Worm (Caenorhabditis elegans) whole organism, early embryonic: Measurements from ENCODE around the gene ints-5.

Experiments
- B0310.2 ChIP-seq: sonication (generic microtip); optimal IDR thresholded peaks from 2 replicates; lab custom pipeline; 2016; ENCODE audit warnings: mild to moderate bottlenecking, missing genetic modification characterization, missing compliant biosample characterization
- F13C5.2 ChIP-seq: sonication (generic microtip); optimal IDR thresholded peaks from 2 replicates; lab custom pipeline; 2017; ENCODE audit warnings: mild to moderate bottlenecking, missing genetic modification characterization, inconsistent platforms, missing compliant biosample characterization
- aly-1 ChIP-seq: sonication (generic microtip); optimal IDR thresholded peaks from 2 replicates; lab custom pipeline; 2016; ENCODE audit warnings: missing genetic modification characterization, missing compliant biosample characterization
- ama-1 ChIP-seq: fragments of 150-350 bp; optimal IDR thresholded peaks from 2 replicates; lab custom pipeline; 2014
- ceh-13 ChIP-seq: fragments of 200-800 bp; sonication (Bioruptor generic); optimal IDR thresholded peaks from 2 replicates; lab custom pipeline; 2018; ENCODE audit warnings: mild to moderate bottlenecking, missing genetic modification characterization, missing compliant biosample characterization
- ceh-36 ChIP-seq: sonication (generic microtip); optimal IDR thresholded peaks from 2 replicates; lab custom pipeline; 2016; ENCODE audit warnings: missing genetic modification characterization, inconsistent platforms, missing compliant biosample characterization
- ets-7 ChIP-seq: sonication (generic microtip); optimal IDR thresholded peaks from 2 replicates; lab custom pipeline; 2016; ENCODE audit warnings: missing genotype, missing genetic modification characterization, missing compliant biosample characterization
- flt-1 ChIP-seq: fragments of 200-800 bp; sonication (Bioruptor generic); IDR thresholded peaks from 2 replicates; pipeline ENCODE4 v1.3.6; 2022; ENCODE audit warnings: missing genetic modification characterization, missing compliant biosample characterization
- hmbx-1 ChIP-seq: sonication (generic microtip); optimal IDR thresholded peaks from 2 replicates; lab custom pipeline; 2016; ENCODE audit warnings: mild to moderate bottlenecking, missing genetic modification characterization, missing compliant biosample characterization
- hmg-4 ChIP-seq: fragments of 200-800 bp; sonication (Bioruptor generic); optimal IDR thresholded peaks from 2 replicates; lab custom pipeline; 2018; ENCODE audit warnings: mild to moderate bottlenecking, missing genetic modification characterization, missing compliant biosample characterization
- hnd-1 ChIP-seq: sonication (generic microtip); optimal IDR thresholded peaks from 2 replicates; lab custom pipeline; 2016; ENCODE audit warnings: missing genetic modification characterization, missing compliant biosample characterization
- pes-1 ChIP-seq: fragments of 200-800 bp; sonication (Bioruptor generic); IDR thresholded peaks from 2 replicates; pipeline ENCODE4 v1.3.6; 2022; ENCODE audit warnings: missing genetic modification reagents, missing genetic modification characterization, missing compliant biosample characterization
- scrt-1 ChIP-seq: fragments of 200-800 bp; sonication (Bioruptor generic); IDR thresholded peaks from 2 replicates; pipeline ENCODE4 v1.3.6; 2022; ENCODE audit warnings: missing genetic modification characterization, missing compliant biosample characterization
- sea-1 ChIP-seq: fragments of 200-800 bp; sonication (Bioruptor generic); conservative IDR thresholded peaks from 2 replicates; pipeline ENCODE4 v1.3.6; 2022; ENCODE audit warnings: missing genetic modification characterization, missing compliant biosample characterization
- tbx-11 ChIP-seq: fragments of 200-800 bp; sonication (Bioruptor generic); IDR thresholded peaks from 2 replicates; pipeline ENCODE4 v1.3.6; 2022; ENCODE audit warnings: missing genetic modification characterization, missing compliant biosample characterization
- tbx-37 ChIP-seq: fragments of 200-800 bp; sonication (Bioruptor generic); conservative IDR thresholded peaks from 2 replicates; pipeline ENCODE4 v1.3.6; 2022; ENCODE audit warnings: missing genetic modification reagents, missing genetic modification characterization, missing compliant biosample characterization
- tra-4 ChIP-seq: sonication (generic microtip); optimal IDR thresholded peaks from 2 replicates; lab custom pipeline; 2017; ENCODE audit warnings: missing genetic modification characterization, missing compliant biosample characterization

Gene ints-5

DNA sequence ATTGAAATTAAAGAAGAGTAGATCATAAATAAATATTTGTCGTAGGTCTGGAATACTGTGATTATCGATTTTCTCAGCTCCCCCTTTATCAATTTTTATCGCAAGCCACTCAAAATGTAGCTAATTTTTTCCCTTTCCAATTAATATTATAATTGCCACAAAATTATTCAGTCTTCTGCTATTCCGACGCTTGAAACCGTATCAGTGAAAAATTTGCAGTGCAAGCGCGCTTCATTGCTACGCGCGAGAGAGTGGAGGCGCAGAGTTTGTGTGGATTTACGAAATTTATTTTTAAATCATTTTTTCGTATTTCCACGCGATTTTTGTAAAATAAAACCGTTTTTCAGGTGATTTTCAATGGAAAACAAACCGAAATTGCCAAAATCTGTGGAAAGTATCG is at the start of gene ints-5:
Gene ints-5, plus strand, starts transcription at position 348 of the 400 bp plus-strand sequence.
- TF ChIP-seq hmg-4 (GFP tag; lab: Kevin White, UChicago) (no peak), ama-1 (no peak), ceh-36 (tag; lab: Kevin White, UChicago) (no peak), sea-1 (GFP tag; lab: Robert Waterston, UW) (no peak), tra-4 (tag; lab: Kevin White, UChicago) (no peak), flt-1 (GFP tag; lab: Robert Waterston, UW) (no peak), B0310.2 (no peak), tbx-37 (no peak), hnd-1 (tag; lab: Kevin White, UChicago) (no peak), hmbx-1 (tag; lab: Kevin White, UChicago) (no peak), tbx-11 (GFP tag; lab: Robert Waterston, UW) (no peak), aly-1 (no peak), F13C5.2 (no peak)

DNA sequence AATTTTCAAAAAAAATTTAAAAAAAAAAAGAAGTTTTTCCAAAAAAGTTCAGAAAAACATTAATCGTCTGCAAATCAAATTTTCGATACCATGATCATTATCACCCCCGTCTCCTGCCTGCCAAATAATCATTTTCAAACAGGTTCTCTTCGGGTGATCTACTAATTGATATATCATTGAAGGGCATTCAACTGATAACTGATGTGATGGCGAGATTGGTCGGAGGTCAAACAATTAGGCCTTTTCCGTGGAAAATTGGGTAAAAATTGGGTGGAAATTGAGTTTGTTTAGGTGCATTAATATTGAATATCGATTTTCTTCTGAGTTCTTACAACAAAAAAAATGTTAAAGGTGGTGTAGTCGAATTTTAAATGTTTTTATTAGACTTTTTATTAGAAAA is 46.6 kb upstream of the ints-5 start, which contains the start of gene Y51A2D.18:
Gene Y51A2D.18, minus strand, starts transcription at position 101 of the 400 bp plus-strand sequence.
- no peak for TF ChIP-seq flt-1 (GFP tag; lab: Robert Waterston, UW)

DNA sequence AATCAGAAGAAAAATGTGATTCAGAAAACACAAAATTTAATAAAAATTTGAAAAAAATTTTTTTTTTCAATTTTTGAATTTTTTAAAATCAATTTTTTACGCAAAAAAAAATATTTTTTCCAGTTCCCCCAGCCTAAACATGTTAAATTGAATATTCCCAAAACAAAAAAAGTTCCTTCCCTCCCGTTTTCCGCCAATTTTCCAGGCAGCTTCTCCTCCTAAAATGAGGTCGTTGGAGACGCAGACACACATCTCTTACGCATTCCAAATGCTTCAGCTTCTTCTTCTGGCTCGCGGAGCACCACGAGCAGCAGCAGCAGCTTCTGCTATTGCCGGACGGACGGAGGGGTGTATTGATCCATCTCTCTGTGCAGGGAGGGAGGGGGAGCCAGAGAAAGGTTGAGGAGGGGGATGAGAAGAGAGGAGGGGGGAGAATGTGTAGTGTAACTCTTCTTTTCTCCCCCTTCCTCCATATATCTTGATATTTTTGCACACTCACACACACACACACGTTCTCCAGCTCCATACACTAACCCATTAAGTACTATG is 43.4 kb upstream of the ints-5 start:
- TF ChIP-seq F13C5.2 (peak; percentile 58), hmg-4 (GFP tag; lab: Kevin White, UChicago) (peak; percentile 33), pes-1 (no peak)

DNA sequence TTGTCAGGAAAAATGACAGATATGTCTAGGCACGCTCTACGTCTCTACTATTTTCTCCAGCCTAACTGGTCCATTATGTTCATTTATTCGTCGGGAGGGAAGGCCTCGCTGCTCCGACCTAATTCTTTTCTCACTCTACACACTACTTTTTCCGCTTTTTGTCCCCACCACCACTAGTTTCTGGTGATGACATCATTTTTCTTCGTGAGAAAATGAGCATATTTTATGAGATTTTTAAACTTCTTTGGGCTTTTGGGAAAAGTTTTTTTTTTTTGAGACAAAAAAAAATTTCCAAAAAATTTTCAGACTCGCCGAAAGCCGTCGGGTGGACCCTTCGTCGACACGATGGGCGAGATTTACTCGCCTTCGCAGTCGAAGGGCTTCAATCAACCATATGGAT is 41.8 kb upstream of the ints-5 start, which contains the start of gene slo-1:
Gene slo-1, plus strand, starts transcription at position 301 of the 400 bp plus-strand sequence.
- TF ChIP-seq tbx-11 (GFP tag; lab: Robert Waterston, UW): no peak
- TF ChIP-seq aly-1: no peak
- TF ChIP-seq sea-1 (GFP tag; lab: Robert Waterston, UW): no peak
- no peak for TF ChIP-seq ama-1
- TF ChIP-seq hmg-4 (GFP tag; lab: Kevin White, UChicago): no peak
- no peak for TF ChIP-seq pes-1
- no peak for TF ChIP-seq hnd-1 (tag; lab: Kevin White, UChicago)
- TF ChIP-seq tra-4 (tag; lab: Kevin White, UChicago): no peak
- no peak for TF ChIP-seq scrt-1 (GFP tag; lab: Robert Waterston, UW)
- TF ChIP-seq B0310.2: no peak
- no peak for TF ChIP-seq ceh-13 (GFP tag; lab: Kevin White, UChicago)
- no peak for TF ChIP-seq ceh-36 (tag; lab: Kevin White, UChicago)
- TF ChIP-seq F13C5.2: no peak
- TF ChIP-seq tbx-37: no peak

DNA sequence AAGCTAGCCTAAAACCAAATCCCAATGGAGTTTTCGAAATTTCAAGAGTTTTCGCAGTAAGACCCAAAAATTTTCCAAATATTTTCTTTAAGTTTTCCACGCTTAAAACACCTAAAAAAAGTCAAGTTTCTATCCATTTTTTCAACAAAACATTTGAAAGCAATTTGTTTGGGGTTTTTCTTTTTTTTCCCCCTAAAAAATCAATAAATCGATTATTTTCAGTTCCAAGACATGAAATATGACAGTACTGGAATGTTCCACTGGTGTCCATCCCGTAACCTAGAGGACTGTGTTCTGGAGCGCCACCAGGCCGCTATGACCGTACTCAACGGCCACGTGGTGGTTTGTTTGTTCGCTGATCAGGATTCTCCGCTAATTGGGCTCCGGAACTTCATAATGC is 29.1 kb upstream of the ints-5 start:
- TF ChIP-seq F13C5.2 (no peak), tbx-37 (no peak), sea-1 (GFP tag; lab: Robert Waterston, UW) (no peak), flt-1 (GFP tag; lab: Robert Waterston, UW) (no peak), ets-7 (tag; lab: Kevin White, UChicago) (no peak), aly-1 (no peak), hnd-1 (tag; lab: Kevin White, UChicago) (no peak), hmg-4 (GFP tag; lab: Kevin White, UChicago) (no peak)

DNA sequence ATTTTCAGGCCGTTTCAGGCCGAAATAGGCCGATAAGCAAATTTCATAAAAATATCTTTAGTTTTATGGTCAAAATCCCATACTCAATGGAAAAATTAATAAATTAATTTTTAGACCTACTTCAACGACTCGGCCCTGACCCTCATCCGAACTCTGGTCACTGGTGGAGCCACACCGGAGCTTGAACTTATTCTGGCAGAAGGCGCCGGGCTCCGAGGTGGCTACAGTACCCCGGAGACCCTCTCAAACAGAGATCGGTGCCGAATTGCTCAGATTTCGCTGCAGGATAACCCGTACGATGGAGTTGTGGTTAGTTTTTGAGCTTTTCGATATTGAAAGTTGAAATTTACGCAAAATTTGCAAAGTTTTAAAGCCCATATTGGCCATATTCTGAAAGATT is 27.0 kb upstream of the ints-5 start:
- no peak for TF ChIP-seq hmg-4 (GFP tag; lab: Kevin White, UChicago)
- TF ChIP-seq ceh-36 (tag; lab: Kevin White, UChicago): no peak
- TF ChIP-seq F13C5.2: no peak
- peak; percentile 4 for TF ChIP-seq ceh-13 (GFP tag; lab: Kevin White, UChicago)

DNA sequence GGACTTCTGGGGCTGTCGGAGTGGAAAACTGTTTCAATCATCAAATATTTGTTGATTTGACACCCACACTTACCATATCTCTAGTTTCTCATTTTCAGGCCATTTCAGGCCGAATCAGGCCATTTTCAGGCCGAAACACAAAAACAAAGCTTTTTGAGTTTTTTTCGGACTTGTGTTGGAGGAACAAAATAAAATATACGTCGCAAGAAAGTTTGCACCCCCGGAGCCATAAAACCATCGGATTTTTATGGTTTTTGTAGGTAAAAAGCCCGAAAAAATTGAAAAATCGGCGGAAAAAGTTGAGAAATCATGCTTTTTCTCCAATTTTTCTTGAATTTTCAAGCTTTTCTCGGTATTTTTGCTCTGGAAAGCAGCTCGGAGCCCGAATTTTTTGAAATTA is 25.2 kb upstream of the ints-5 start, which contains the start of gene Y51A2D.1:
Gene Y51A2D.1, plus strand, starts transcription at position 301 of the 400 bp plus-strand sequence.
- TF ChIP-seq ceh-13 (GFP tag; lab: Kevin White, UChicago) (no peak), tbx-11 (GFP tag; lab: Robert Waterston, UW) (no peak), ets-7 (tag; lab: Kevin White, UChicago) (no peak), hmg-4 (GFP tag; lab: Kevin White, UChicago) (no peak), F13C5.2 (no peak), ceh-36 (tag; lab: Kevin White, UChicago) (no peak), ama-1 (no peak), sea-1 (GFP tag; lab: Robert Waterston, UW) (no peak)

DNA sequence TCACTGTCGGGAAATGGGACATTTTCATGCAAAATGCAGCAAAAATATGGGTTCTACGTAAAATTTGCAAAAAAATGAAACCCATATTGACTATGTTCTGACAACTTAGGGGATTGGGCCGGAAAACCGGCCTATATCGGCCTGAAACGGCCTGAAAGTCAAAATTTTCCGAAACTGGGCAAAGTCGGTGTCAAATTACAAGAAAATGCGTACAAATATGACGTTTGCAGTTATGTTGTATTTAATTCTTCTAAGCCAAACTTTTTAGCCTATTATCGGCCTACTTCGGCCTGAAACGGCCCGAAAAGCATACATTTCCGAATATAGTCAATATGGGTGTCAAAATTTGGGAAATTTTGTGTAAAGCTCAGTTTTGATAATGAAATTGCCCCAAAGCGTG is 21.9 kb upstream of the ints-5 start:
- no peak for TF ChIP-seq tbx-37
- TF ChIP-seq ceh-36 (tag; lab: Kevin White, UChicago): no peak
- no peak for TF ChIP-seq hnd-1 (tag; lab: Kevin White, UChicago)
- no peak for TF ChIP-seq ceh-13 (GFP tag; lab: Kevin White, UChicago)
- no peak for TF ChIP-seq tra-4 (tag; lab: Kevin White, UChicago)
- no peak for TF ChIP-seq pes-1
- no peak for TF ChIP-seq scrt-1 (GFP tag; lab: Robert Waterston, UW)
- no peak for TF ChIP-seq hmg-4 (GFP tag; lab: Kevin White, UChicago)
- no peak for TF ChIP-seq aly-1
- TF ChIP-seq tbx-11 (GFP tag; lab: Robert Waterston, UW): no peak
- TF ChIP-seq sea-1 (GFP tag; lab: Robert Waterston, UW): no peak
- TF ChIP-seq B0310.2: no peak
- no peak for TF ChIP-seq flt-1 (GFP tag; lab: Robert Waterston, UW)

DNA sequence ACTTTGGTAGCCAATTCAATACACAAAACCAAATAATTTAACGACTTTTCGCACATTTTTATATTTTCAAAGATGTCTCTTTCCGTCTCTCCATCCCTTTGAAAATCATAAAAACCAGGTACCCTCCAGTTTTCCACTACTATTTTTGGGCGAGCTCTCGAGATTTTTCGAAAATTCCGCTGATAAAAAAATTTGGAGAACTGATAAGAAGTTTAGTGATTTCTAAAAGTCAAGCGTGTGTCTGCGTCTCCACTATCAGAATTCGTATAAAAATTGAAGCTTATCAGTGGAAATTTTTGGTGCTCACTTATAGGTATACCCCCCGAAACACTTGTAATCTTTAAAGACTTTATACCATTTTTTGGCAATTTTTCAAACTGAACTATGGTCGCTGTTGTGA is 17.3 kb upstream of the ints-5 start, which contains the start of gene hmit-1.1:
Gene hmit-1.1, plus strand, starts transcription at position 294 of the 400 bp plus-strand sequence.
- TF ChIP-seq ama-1: no peak
- no peak for TF ChIP-seq F13C5.2
- no peak for TF ChIP-seq sea-1 (GFP tag; lab: Robert Waterston, UW)
- no peak for TF ChIP-seq tbx-37
- TF ChIP-seq tbx-11 (GFP tag; lab: Robert Waterston, UW): no peak
- TF ChIP-seq B0310.2: no peak
- no peak for TF ChIP-seq aly-1
- TF ChIP-seq hnd-1 (tag; lab: Kevin White, UChicago): no peak
- TF ChIP-seq ceh-36 (tag; lab: Kevin White, UChicago): no peak
- no peak for TF ChIP-seq hmbx-1 (tag; lab: Kevin White, UChicago)
- no peak for TF ChIP-seq pes-1
- TF ChIP-seq tra-4 (tag; lab: Kevin White, UChicago): no peak
- TF ChIP-seq ceh-13 (GFP tag; lab: Kevin White, UChicago): no peak
- no peak for TF ChIP-seq hmg-4 (GFP tag; lab: Kevin White, UChicago)
- TF ChIP-seq scrt-1 (GFP tag; lab: Robert Waterston, UW): no peak
- TF ChIP-seq flt-1 (GFP tag; lab: Robert Waterston, UW): no peak
- no peak for TF ChIP-seq ets-7 (tag; lab: Kevin White, UChicago)
